Worm (Caenorhabditis elegans) whole organism, midembryonic: ENCODE measurements around the gene C05C8.8.

Experiments used
- flt-1 ChIP-seq: fragments of 200-800 bp; sonication (Bioruptor generic); IDR thresholded peaks from 2 replicates; pipeline ENCODE4 v1.3.6; 2022; ENCODE audit warnings: missing genetic modification characterization, missing compliant biosample characterization
- ztf-29 ChIP-seq: fragments of 200-800 bp; sonication (Bioruptor generic); IDR thresholded peaks from 2 replicates; pipeline ENCODE4 v1.3.6; 2022; ENCODE audit warnings: missing genetic modification reagents, missing genetic modification characterization, missing compliant biosample characterization

- TF ChIP-seq flt-1 (GFP tag; lab: Robert Waterston, UW) = no peak
- TF ChIP-seq ztf-29 (GFP tag; lab: Robert Waterston, UW) = no peak
Observed at ce11 chrV:7223152-7223551, 31.8 kb downstream of the C05C8.8 start, which contains the start of gene C13F10.7.
